Fruit fly (Drosophila melanogaster): ENCODE measurements around the gene Miro.

DNA sequence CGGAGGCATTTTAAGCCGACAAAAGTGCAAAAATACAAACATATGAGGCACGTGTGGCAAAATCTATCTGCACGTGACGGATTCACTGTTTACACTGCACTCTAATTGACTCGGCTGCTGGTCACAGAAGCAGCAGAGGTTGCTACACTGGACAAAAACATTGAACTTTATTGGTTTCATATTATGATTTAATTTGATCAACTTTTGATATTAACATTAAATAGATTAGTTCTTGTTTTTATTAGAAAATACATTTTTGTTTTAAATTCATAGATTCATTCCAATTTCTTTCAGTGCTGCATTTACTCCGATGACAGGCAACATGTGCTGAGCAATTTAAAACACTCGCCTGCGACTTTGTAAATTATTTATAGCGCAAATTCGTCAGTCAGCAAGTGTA is 40.5 kb upstream of the Miro start:
- TF ChIP-seq CG6854 (GFP tag; optimal IDR thresholded peaks at IDR 0.05) (no peak), Sin3A (optimal IDR thresholded peaks at IDR 0.05) (no peak), ranshi (GFP tag; IDR thresholded peaks at IDR 0.05) (no peak), CG14014 (GFP tag; IDR thresholded peaks at IDR 0.05) (no peak), CG9215 (GFP tag; IDR thresholded peaks at IDR 0.05) (no peak)

All from whole organism, embryonic.